Fruit fly (Drosophila melanogaster): ENCODE data around the gene SppL.

DNA sequence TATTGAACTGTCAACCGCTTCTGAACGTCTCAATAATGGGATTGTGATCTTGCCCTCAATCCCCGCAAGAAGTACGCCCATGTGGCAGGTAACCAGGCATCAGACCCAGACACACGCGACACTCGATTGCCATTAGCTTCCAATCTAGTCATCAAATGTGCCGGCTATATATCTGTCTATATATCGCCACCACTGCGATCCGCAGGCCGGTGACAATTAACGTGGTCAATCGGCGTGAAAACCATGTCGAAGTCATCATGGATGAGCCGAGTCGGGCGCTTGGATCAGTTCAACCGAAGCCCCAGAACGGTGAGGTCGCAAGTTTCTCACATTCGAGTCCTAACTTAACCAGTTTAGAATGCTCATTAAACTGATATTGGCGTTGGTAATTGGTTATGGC is 13.7 kb downstream of the SppL start, which contains the start of gene Sodq:
- no peak for TF ChIP-seq cyc (GFP tag; optimal IDR thresholded peaks at IDR 0.05)
- TF ChIP-seq Blimp-1 (GFP tag; optimal IDR thresholded peaks at IDR 0.05) = no peak
- TF ChIP-seq salr (GFP tag; optimal IDR thresholded peaks at IDR 0.05) = no peak
- no peak for TF ChIP-seq spab (GFP tag; optimal IDR thresholded peaks at IDR 0.05)
- TF ChIP-seq vri (GFP tag; optimal IDR thresholded peaks at IDR 0.05) = no peak
- TF ChIP-seq Hr4 (GFP tag; optimal IDR thresholded peaks at IDR 0.05) = no peak
- TF ChIP-seq CG6808 (GFP tag; optimal IDR thresholded peaks at IDR 0.05) = no peak
- TF ChIP-seq CG6276 (GFP tag; optimal IDR thresholded peaks at IDR 0.05) = no peak
- no peak for TF ChIP-seq Ets21C (GFP tag; optimal IDR thresholded peaks at IDR 0.05)
